Worm (Caenorhabditis elegans) whole organism, L4/young adult: ENCODE data around the gene Y14H12A.2.

Experiments
- W03F9.2 ChIP-seq: fragments of 150-350 bp; optimal IDR thresholded peaks from 2 replicates; lab custom pipeline; 2014; ENCODE audit warnings: missing biosample characterization, missing genetic modification characterization
- dao-5 ChIP-seq: sonication (generic microtip); optimal IDR thresholded peaks from 2 replicates; lab custom pipeline; 2016; ENCODE audit warnings: missing genotype, missing genetic modification characterization, moderate library complexity, missing compliant biosample characterization

DNA sequence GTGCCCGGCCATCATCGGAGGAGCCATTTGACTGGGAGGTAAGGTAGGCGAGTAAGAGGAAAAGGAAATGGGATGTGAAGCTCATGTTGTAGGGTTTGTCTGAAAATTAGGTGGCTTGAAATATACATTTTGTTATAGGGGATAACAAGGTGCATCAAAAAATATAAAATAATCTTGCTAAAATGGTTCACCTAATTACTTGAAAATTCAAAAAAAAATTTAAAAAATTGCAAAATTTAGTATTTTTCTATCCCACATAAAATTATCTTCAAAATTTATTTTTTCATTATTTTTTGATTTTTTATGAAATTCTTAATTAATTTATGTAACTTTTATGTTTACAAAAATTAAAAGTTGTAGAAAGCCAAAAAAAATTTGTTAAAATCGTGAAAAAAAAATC is 29.1 kb upstream of the Y14H12A.2 start, which contains the start of gene K07D4.6:
- TF ChIP-seq W03F9.2 (no peak), dao-5 (no peak)
